Worm (Caenorhabditis elegans): Measurements from ENCODE around the gene F53C3.6.

ce11 chrII:3850655-3851054 is 47.3 kb upstream of the F53C3.6 start, which contains the start of gene nhr-72:
- TF ChIP-seq unc-62 (GFP tag; optimal IDR thresholded peaks at IDR 0.05 in 1 of 2) (no peak), unc-62 (tag; optimal IDR thresholded peaks at IDR 0.05) (no peak), daf-16 (GFP tag; optimal IDR thresholded peaks at IDR 0.05) (no peak), daf-16 (tag; optimal IDR thresholded peaks at IDR 0.05) (no peak), unc-39 (tag; optimal IDR thresholded peaks at IDR 0.05) (no peak), F10B5.3 (tag; optimal IDR thresholded peaks at IDR 0.05) (no peak), nhr-28 (tag; optimal IDR thresholded peaks at IDR 0.05) (no peak), duxl-1 (tag; optimal IDR thresholded peaks at IDR 0.05; ENCODE audit: poor library complexity) (no peak), F26F4.8 (GFP tag; conservative IDR thresholded peaks at IDR 0.05) (no peak), lir-3 (tag; optimal IDR thresholded peaks at IDR 0.05) (no peak)
